Fruit fly (Drosophila melanogaster) ovary, adult (tissue): ENCODE measurements around the gene CG33124.

Experiments used
- CG17801 ChIP-seq: fragments of 200-800 bp; optimal IDR thresholded peaks from 2 replicates; lab custom pipeline; 2019; ENCODE audit warnings: missing biosample characterization, mild to moderate bottlenecking, missing genetic modification characterization, moderate library complexity; ENCODE audit not compliant: partially characterized antibody

The CG33124 gene

DNA sequence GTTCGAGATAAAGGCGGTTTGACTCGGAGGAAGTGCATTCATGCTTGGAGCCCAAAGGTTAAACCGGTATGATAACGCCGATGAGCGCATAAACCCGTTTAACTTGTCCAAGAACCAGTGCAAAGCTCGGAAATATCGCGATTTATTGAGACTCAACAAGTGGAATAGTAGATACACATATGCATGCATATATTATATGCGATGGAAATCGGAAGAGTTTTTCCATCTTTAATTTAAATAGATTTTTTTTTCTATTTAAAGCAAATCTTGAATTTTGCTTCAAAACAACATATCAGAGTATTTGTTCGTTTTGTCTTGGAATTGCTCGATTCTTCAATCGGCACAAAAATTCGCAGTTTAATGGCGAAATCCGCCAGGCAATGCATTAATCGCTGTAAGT lies 13.5 kb upstream of the CG33124 start:
- TF ChIP-seq CG17801, result no peak

DNA sequence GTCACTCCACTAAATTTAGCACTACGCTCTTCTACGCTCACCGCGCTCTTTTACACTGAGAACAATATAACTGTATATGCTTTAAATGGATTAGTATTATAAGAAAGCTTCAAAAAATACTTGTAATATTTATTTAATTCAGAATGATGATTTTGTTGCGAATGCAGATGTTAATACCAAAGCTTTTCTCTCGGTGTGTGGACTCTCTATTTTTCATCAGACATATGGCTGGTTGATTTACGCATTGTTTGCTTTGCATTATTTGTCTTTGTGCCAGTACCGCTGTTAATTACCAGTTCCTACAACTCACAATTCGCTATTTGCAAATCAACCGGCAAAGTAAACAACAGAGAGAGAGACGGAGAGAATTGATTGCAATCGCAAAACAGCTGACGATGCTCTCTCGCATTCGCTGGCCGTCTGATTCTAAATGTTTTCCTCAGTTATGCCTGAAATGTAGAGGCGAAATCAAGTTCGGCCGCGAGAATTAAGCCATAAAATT lies 12.8 kb upstream of the CG33124 start:
- peak; percentile 99 for TF ChIP-seq CG17801

DNA sequence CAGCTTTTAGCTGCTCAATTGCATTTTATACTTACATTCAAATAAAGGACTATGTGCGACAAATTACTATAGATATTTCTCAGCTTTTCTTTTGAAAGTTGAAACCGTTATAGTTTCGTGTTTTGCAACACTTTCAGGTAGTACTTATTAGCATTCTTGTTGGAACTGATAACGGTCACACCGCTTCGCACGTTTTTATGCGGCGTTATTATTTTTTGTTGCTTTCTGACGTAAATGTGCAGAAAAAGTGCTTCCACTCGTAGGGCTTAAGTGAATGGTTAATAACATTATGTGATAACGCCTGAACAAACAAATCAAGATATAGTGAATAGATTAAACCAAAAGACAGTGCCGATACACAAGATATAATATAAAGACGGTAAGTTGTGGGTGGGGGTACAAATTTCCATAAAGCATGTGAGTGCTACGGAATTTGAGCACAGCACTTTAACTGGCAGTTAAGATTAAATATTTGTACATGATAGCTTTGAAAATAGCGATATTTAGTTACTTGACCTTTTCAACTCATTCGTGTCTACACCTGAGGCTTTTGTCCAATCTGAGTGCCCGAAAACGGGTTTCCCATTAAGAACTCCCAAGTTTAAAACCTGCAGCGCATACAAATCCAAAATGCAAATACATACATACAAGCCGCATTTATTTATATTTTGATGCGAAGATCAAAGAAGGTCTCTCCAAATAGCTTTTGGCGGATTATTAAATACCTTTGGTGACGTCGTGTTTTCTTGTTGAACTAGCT lies 11.9 kb upstream of the CG33124 start, which contains the start of gene papi:
Gene papi, plus strand, starts transcription at position 176 of the 760 bp plus-strand sequence.
- TF ChIP-seq CG17801, result no peak

DNA sequence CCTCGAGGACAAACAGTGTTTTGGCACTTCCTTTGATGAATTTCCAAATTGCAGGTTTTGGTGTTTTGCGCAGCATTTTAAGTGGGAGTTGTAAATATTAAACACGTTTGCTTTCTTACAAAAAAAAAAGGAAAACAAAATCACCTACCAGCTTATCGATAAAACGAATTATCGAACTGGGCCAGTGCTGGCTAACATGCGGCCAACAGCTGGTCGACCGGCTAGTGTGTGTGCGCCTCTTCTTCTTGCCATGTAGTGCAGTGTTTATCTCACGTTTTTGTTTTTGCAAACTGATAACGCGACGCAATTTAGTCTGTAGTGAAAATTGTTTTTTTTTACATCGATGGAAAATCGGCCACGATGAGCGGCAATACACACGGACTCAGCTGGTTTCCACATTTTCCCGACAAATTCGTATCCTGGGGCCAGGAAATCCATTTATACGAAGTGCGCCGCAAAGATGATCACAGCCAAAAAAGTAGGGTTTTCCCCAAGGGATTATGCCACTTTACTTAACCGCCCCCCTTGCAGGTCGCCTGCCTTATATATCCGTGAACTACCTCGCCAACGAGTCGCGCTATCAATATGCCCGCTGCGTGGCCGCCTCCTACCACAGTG lies 8.3 kb upstream of the CG33124 start, which contains the start of the genes CG15386, CG42371 and mio:
Gene CG15386, minus strand, starts transcription at position 180 of the 618 bp plus-strand sequence.
Gene CG42371, minus strand, starts transcription at position 180 of the 618 bp plus-strand sequence.
Gene mio, plus strand, starts transcription at position 224 of the 618 bp plus-strand sequence.
- TF ChIP-seq CG17801, result peak; percentile 60

DNA sequence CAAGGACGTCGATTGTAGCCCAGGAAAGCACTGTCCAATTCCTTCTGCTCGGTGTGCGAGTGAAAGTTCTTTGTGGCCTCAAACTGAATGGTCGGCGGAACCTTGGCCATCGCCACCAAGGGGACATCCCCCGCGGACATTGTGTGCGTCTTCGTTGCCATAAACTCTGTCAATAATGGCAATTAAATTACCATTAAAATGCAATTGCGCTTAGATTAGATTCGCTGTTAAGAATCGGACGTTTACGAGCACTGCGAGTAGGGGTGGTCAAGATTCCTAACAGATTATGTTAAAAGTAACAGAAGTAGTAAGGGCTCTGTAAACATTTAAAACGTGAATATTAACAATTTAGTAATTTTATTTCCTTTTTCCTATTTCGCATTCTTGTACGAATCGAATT lies 7.2 kb upstream of the CG33124 start, which contains the start of gene daed:
Gene daed, minus strand, starts transcription at position 247 of the 400 bp plus-strand sequence.
- TF ChIP-seq CG17801, result no peak

DNA sequence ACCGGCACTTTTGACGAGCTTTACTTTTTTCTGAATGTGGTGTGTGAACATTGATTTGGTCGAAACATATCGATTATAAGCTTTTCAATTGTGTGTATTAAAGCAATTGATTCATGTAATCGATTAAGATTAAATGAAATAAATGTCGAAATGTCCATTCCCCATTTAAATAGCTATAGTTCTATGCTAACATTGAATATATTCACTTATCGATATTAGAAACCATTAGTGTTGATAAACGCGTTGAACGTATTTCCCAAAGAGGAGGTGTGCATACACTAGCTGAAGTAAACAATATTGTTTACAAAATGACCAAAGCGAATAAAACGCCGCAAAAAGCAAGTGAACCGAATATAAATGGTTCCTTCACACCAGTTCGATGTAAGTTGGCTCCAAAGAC lies 5.1 kb upstream of the CG33124 start, which contains the start of the genes Uch and CG34174:
Gene Uch, minus strand, starts transcription at position 208 of the 400 bp plus-strand sequence.
Gene CG34174, plus strand, starts transcription at position 263 of the 400 bp plus-strand sequence.
- TF ChIP-seq CG17801, result peak; percentile 43

DNA sequence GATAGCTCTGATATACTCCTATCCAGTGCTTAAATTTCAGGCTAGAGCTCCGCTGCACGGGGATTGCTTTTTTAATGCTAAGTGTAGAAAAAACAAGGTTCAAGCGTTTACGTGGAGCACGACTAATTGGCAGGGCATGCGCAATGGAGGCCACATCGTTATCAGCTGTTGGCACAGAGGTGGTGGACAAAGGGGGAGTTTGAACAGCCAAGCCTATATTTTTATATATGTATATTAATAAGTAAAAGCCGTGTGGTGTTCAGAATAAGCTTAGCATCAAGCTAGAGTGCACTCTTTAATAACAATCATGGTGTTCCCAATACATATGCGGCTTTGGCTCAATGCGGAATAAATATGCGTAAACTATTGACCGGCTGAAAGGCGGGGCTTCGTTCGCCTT lies 3.6 kb upstream of the CG33124 start, which contains the start of gene CG15385:
Gene CG15385, minus strand, starts transcription at position 94 of the 400 bp plus-strand sequence.
- no peak for TF ChIP-seq CG17801

DNA sequence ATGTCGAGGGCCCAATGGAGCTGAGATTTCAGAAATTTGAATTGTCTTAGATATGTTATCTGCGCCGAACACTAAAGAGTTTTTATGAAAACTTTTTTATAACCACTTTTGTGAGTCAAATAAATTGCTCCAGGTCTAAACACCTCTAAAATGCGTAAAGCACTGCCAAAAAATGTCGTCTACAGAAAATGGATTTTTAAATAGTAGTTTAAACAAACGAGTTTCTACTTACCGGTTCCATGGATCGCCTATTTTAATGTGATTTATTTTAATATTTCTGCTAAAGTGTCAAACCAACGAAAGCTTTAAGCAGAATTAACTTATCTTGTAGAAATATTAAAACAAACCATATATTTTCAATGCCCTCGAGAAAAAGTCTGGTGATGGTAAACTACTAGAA lies 2.8 kb downstream of the CG33124 start, which contains the start of gene CG31668:
Gene CG31668, minus strand, starts transcription at position 101 of the 400 bp plus-strand sequence.
- TF ChIP-seq CG17801, result no peak

DNA sequence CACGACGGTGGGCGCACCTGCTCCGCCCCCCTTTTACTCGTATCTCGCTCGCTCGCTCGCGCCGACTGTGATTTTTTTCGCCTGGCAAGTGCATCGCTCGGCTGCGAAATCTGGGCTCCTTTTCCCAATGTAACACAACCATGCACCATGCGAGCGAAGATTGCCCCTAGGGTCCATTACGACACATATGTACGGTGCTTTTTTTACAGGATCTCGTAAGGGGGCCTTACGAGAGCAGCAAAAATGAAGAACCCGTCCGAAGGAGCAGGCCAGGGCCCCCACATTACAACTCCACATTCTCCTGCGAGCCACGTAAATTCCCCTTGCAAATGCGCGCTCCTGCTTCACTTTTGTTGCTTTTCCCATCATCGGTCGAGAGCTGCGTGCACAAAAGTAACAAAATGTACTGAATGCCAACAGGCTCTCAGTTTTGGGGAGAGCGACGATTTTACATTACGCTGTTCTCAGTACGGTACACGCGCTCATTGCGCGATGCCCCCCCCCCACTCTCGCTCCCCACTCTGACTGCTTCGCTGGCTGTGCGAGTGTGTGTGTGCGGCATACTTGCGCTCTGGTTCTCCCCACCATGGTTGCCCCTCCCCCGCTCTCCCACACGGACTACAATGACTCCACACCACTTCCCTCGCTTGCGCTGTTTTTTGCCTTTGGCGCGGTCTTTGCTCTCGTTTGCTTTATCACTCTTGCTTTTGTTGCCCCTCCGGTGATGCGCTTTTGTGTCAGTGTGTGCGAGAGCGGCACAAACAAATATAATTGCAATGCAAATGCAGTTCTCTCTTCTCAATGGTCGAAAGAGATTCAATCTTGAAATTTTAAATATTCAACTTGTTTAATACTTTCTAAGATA lies 5.8 kb downstream of the CG33124 start:
- peak; percentile 57 for TF ChIP-seq CG17801

DNA sequence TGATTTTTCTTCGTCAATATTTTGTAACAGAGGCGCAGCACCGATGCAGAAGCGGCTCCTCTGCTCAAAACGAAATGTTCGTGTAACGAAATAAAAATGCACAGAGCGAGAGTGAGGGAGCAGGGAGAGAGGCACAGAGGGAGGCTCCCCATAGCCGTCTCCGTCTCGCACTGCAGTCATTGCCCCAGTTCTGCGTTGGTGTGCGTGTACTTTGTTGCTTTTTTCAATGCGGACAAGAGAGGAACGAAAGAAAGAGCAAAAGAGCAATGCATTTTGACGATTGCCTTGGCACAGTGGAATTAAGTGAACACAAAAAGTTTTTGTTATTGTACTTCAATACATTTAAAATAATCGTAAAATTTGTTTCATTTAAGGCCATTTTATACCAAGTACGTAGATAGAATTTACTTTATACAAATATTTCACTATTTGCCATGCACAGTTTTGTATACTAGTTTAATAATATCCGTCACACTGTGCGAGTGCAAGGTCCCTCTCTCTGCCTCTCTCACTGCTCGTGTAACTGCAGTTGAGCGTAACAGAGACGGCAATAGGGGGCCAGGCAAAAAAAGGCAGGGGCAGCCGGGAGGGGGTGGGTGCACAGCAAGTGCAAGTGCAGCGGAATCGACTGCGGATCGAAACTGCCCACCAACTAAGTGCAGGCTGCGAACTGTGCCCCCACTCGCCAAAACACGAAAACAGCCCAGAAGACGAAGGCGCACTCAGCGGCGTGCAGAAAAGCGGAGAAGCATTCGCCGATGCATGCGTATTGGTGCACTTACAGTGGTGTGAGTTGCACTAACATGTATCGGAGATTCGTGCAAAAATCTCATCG lies 6.7 kb downstream of the CG33124 start:
- TF ChIP-seq CG17801, result peak; percentile 100

DNA sequence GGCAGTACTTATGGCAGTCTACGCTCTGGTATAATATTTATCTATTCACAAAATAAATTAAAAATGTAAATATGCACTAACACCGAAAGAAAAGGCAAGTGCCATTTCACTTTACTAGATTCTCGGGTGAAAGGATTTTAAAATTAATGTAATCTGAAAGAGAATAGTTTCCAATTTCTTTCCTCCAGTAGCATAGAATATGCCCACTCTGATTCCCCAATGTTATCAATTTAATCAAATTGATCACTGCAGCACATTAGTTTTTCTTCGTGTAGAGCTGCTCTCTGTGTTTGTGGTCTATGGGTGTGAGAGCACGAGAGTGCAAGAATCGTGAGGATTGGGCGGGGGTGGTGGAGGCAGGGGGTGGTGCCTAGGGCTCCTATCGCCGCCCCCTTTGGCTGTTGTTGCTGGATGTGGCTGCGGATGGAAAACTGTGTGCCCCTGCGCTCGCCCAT lies 7.8 kb downstream of the CG33124 start:
- TF ChIP-seq CG17801, result peak; percentile 82

DNA sequence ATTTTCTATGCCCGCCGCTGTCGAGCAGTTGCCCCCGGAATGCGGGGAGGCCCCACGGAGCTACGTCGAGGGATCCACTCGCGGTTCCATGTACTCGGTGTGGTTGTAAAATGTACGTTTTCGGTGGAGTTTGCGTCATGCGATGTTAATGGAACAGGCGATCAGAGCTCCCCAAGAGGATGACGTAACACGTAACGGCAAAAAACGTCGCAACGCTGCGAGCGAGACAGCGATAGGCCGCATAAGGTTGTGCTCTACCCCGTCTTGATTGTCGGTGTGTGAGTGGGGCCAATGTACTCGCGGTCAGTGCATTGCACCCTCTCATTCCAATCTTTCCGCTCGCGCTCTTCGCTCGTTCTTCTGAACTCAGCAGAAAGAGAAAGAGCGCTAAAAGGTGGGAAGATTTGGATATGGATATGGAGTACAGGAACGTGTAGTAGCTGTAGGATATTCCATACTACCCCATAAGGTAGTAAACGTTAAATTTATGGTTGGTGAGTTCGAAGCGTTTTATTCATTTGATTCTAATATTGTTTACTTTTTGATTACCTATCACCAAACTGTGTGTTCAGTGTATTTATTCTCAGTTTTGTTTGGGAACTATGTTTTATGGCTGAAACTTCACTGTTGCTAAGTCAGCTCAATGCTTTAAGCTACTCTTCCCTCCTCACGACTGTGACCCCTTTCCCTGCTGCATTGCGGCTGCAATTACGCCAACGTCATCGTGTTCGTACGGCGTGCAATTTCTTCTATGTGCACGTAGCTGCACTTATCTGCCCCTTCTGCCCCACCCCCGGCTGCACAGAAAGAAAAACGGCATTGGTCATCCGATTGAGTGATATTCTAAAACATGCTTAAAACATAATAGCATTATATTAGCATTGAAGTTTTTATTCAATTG lies 8.5 kb downstream of the CG33124 start:
- peak; percentile 70 for TF ChIP-seq CG17801

DNA sequence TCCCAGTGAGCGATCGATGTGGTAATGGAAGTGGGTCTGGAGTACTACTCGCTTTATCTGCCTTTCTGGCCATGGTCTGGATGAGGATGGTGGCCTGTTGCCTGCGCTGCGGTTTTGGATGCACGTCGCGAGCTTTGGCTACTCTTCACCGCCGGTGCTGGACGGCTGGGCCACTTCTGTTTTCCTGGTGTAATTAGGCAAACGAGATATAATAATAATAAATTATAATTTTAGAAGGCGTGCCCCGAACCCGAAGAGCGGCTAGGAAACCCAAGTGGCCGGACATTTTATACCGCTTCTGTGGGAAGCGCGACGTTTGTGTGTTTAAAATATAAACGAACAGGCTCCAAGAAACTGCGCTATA lies 9.5 kb downstream of the CG33124 start:
- no peak for TF ChIP-seq CG17801
